Worm (Caenorhabditis elegans) whole organism, L2 larva: Measurements from ENCODE around the gene ZK228.1.

Experiments used
- C34F6.9 ChIP-seq: fragments of 150-350 bp; optimal IDR thresholded peaks from 2 replicates; lab custom pipeline; 2014; ENCODE audit warnings: missing biosample characterization, missing genetic modification characterization
- F13H6.1 ChIP-seq: sonication (generic microtip); optimal IDR thresholded peaks from 2 replicates; lab custom pipeline; 2016; ENCODE audit warnings: missing genetic modification characterization, missing compliant biosample characterization
- R02D3.7 ChIP-seq: fragments of 150-350 bp; optimal IDR thresholded peaks from 2 replicates; lab custom pipeline; 2014; ENCODE audit warnings: missing biosample characterization, missing genetic modification characterization
- ZK546.5 ChIP-seq: sonication (generic microtip); optimal IDR thresholded peaks from 2 replicates; lab custom pipeline; 2017; ENCODE audit warnings: missing biosample characterization, missing genetic modification characterization
- alr-1 ChIP-seq: fragments of 150-350 bp; optimal IDR thresholded peaks from 2 replicates; lab custom pipeline; 2014; ENCODE audit warnings: missing biosample characterization, missing genetic modification characterization
- aly-2 ChIP-seq: fragments of 150-350 bp; optimal IDR thresholded peaks from 2 replicates; lab custom pipeline; 2014; ENCODE audit warnings: missing biosample characterization, missing genetic modification characterization
- ama-1 ChIP-seq: fragments of 150-350 bp; optimal IDR thresholded peaks from 2 replicates; lab custom pipeline; 2018; ENCODE audit warnings: inconsistent platforms
- ceh-16 ChIP-seq: fragments of 150-350 bp; optimal IDR thresholded peaks from 2 replicates; lab custom pipeline; 2014; ENCODE audit warnings: missing biosample characterization, missing genetic modification characterization
- ceh-82 ChIP-seq: fragments of 150-350 bp; optimal IDR thresholded peaks from 2 replicates; lab custom pipeline; 2014; ENCODE audit warnings: missing biosample characterization, missing genetic modification characterization
- crh-2 ChIP-seq: sonication (generic microtip); optimal IDR thresholded peaks from 2 replicates; lab custom pipeline; 2017; ENCODE audit warnings: missing biosample characterization, missing genetic modification characterization
- dmd-4 ChIP-seq: sonication (generic microtip); optimal IDR thresholded peaks from 2 replicates; lab custom pipeline; 2017; ENCODE audit warnings: missing biosample characterization, missing genetic modification characterization
- elt-1 ChIP-seq: fragments of 150-350 bp; optimal IDR thresholded peaks from 2 replicates; lab custom pipeline; 2014; ENCODE audit warnings: missing biosample characterization, missing genetic modification characterization
- elt-3 ChIP-seq: sonication (generic microtip); optimal IDR thresholded peaks from 2 replicates; lab custom pipeline; 2017; ENCODE audit warnings: missing biosample characterization, missing genetic modification characterization
- fos-1 ChIP-seq: fragments of 150-350 bp; optimal IDR thresholded peaks from 2 replicates; lab custom pipeline; 2014; ENCODE audit warnings: missing biosample characterization, missing genetic modification characterization
- gmeb-1 ChIP-seq: fragments of 150-350 bp; optimal IDR thresholded peaks from 2 replicates; lab custom pipeline; 2014; ENCODE audit warnings: missing biosample characterization, missing genetic modification characterization
- lin-11 ChIP-seq: fragments of 150-350 bp; sonication (generic microtip); optimal IDR thresholded peaks from 2 replicates; lab custom pipeline; 2014; ENCODE audit warnings: missing biosample characterization, missing genetic modification characterization, inconsistent platforms, mixed read lengths
- lin-13 ChIP-seq: fragments of 150-350 bp; optimal IDR thresholded peaks from 2 replicates; lab custom pipeline; 2014; ENCODE audit warnings: missing biosample characterization, missing genetic modification reagents, missing genetic modification characterization
- lin-39 ChIP-seq: fragments of 150-350 bp; optimal IDR thresholded peaks from 2 replicates; lab custom pipeline; 2014; ENCODE audit warnings: missing biosample characterization, missing genetic modification reagents, missing genetic modification characterization
- lsy-2 ChIP-seq, 2 experiments: fragments of 150-350 bp in 1 of 2; sonication (generic microtip) in 1 of 2; optimal IDR thresholded peaks; 2 replicates each; lab custom pipeline; 2014 to 2017; ENCODE audit warnings: missing biosample characterization in 2 of 2, missing genetic modification characterization in 2 of 2
- mab-5 ChIP-seq: fragments of 150-350 bp; optimal IDR thresholded peaks from 2 replicates; lab custom pipeline; 2014; ENCODE audit warnings: missing biosample characterization, missing genetic modification characterization
- mbf-1 ChIP-seq: sonication (generic microtip); optimal IDR thresholded peaks from 2 replicates; lab custom pipeline; 2017; ENCODE audit warnings: missing biosample characterization, missing genetic modification characterization
- mdl-1 ChIP-seq, 2 experiments: fragments of 150-350 bp in 1 of 2; sonication (generic microtip) in 1 of 2; optimal IDR thresholded peaks; 2 replicates each; lab custom pipeline; 2017; ENCODE audit warnings: missing biosample characterization in 2 of 2, missing genetic modification characterization in 2 of 2
- nhr-10 ChIP-seq: sonication (generic microtip); optimal IDR thresholded peaks from 2 replicates; lab custom pipeline; 2017; ENCODE audit warnings: missing biosample characterization, missing genetic modification characterization
- nhr-11 ChIP-seq: fragments of 150-350 bp; optimal IDR thresholded peaks from 2 replicates; lab custom pipeline; 2014; ENCODE audit warnings: missing biosample characterization, missing genetic modification characterization
- nhr-21 ChIP-seq: fragments of 150-350 bp; optimal IDR thresholded peaks from 2 replicates; lab custom pipeline; 2014; ENCODE audit warnings: missing biosample characterization, missing genetic modification characterization
- nhr-23 ChIP-seq: fragments of 150-350 bp; optimal IDR thresholded peaks from 2 replicates; lab custom pipeline; 2014; ENCODE audit warnings: missing biosample characterization, missing genetic modification reagents, missing genetic modification characterization
- nhr-25 ChIP-seq: fragments of 150-350 bp; sonication (generic microtip); optimal IDR thresholded peaks from 3 replicates; lab custom pipeline; 2014; ENCODE audit warnings: missing biosample characterization, missing genetic modification characterization
- nhr-6 ChIP-seq: fragments of 150-350 bp; optimal IDR thresholded peaks from 2 replicates; lab custom pipeline; 2014; ENCODE audit warnings: missing biosample characterization, missing genetic modification characterization
- nhr-77 ChIP-seq: fragments of 150-350 bp; optimal IDR thresholded peaks from 2 replicates; lab custom pipeline; 2014; ENCODE audit warnings: missing biosample characterization, missing genetic modification characterization
- peb-1 ChIP-seq: fragments of 150-350 bp; optimal IDR thresholded peaks from 2 replicates; lab custom pipeline; 2014; ENCODE audit warnings: missing biosample characterization, missing genetic modification characterization
- skn-1 ChIP-seq: sonication (generic microtip); optimal IDR thresholded peaks from 2 replicates; lab custom pipeline; 2017; ENCODE audit warnings: missing biosample characterization, missing genetic modification characterization
- sma-9 ChIP-seq, 2 experiments: fragments of 150-350 bp in 1 of 2; sonication (generic microtip) in 1 of 2; optimal IDR thresholded peaks; 2 replicates each; lab custom pipeline; 2014 to 2016; ENCODE audit warnings: missing genetic modification characterization in 2 of 2, mild to moderate bottlenecking in 1 of 2, missing biosample characterization in 1 of 2, missing compliant biosample characterization in 1 of 2, missing genetic modification reagents in 1 of 2, moderate library complexity in 1 of 2
- unc-55 ChIP-seq: fragments of 150-350 bp; sonication (generic microtip); optimal IDR thresholded peaks from 3 replicates; lab custom pipeline; 2014; ENCODE audit warnings: missing biosample characterization, missing genetic modification reagents, missing genetic modification characterization
- zag-1 ChIP-seq: fragments of 150-350 bp; optimal IDR thresholded peaks from 2 replicates; lab custom pipeline; 2014; ENCODE audit warnings: missing biosample characterization, missing genetic modification characterization
- ztf-1 ChIP-seq: fragments of 200-800 bp; sonication (Bioruptor generic); conservative IDR thresholded peaks from 2 replicates; pipeline ENCODE4 v1.3.6; 2022; ENCODE audit warnings: missing genetic modification characterization, missing compliant biosample characterization
- ztf-11 ChIP-seq: sonication (generic microtip); optimal IDR thresholded peaks from 2 replicates; lab custom pipeline; 2017; ENCODE audit warnings: missing biosample characterization, missing genetic modification characterization
- ztf-4 ChIP-seq: fragments of 150-350 bp; optimal IDR thresholded peaks from 2 replicates; lab custom pipeline; 2014; ENCODE audit warnings: missing biosample characterization, missing genetic modification characterization

The ZK228.1 gene

ce11 chrV:18473415-18473814 is 29.2 kb downstream of the ZK228.1 start, which contains the start of gene srh-182:
Gene srh-182 (minus strand): TSS chrV:18473515.
- TF ChIP-seq lin-11 (tag; lab: Kevin White, UChicago), result no peak
- no peak for TF ChIP-seq ztf-11 (tag; lab: Kevin White, UChicago)
- no peak for TF ChIP-seq nhr-6 (tag; lab: Kevin White, UChicago)
- TF ChIP-seq C34F6.9 (tag; lab: Kevin White, UChicago), result no peak
- TF ChIP-seq elt-1 (tag; lab: Kevin White, UChicago), result no peak
- no peak for TF ChIP-seq mdl-1 (tag; optimal IDR thresholded peaks at IDR 0.05; lab: Kevin White, UChicago)
- TF ChIP-seq gmeb-1 (tag; lab: Kevin White, UChicago), result no peak
- no peak for TF ChIP-seq R02D3.7 (tag; lab: Kevin White, UChicago)
- TF ChIP-seq ceh-82 (tag; lab: Kevin White, UChicago), result no peak
- no peak for TF ChIP-seq nhr-21 (tag; lab: Kevin White, UChicago)
- TF ChIP-seq zag-1 (tag; lab: Kevin White, UChicago), result no peak
- no peak for TF ChIP-seq nhr-77 (tag; lab: Kevin White, UChicago)
- TF ChIP-seq ZK546.5, result no peak
- TF ChIP-seq nhr-23, result no peak
- TF ChIP-seq crh-2, result no peak
- no peak for TF ChIP-seq lin-13 (GFP tag; lab: Kevin White, UChicago)
- no peak for TF ChIP-seq mab-5 (tag; lab: Kevin White, UChicago)

ce11 chrV:18474223-18474622 is 30.0 kb downstream of the ZK228.1 start, which contains the start of gene srh-181:
Gene srh-181 (plus strand): TSS chrV:18474523.
- TF ChIP-seq fos-1 (tag; lab: Kevin White, UChicago), result no peak
- TF ChIP-seq nhr-10 (tag; lab: Kevin White, UChicago), result no peak
- TF ChIP-seq mbf-1 (tag; lab: Kevin White, UChicago), result no peak
- no peak for TF ChIP-seq alr-1 (tag; lab: Kevin White, UChicago)
- no peak for TF ChIP-seq zag-1 (tag; lab: Kevin White, UChicago)
- no peak for TF ChIP-seq peb-1 (tag; lab: Kevin White, UChicago)
- TF ChIP-seq aly-2 (tag; lab: Kevin White, UChicago), result no peak
- TF ChIP-seq elt-1 (tag; lab: Kevin White, UChicago), result no peak
- no peak for TF ChIP-seq dmd-4

- TF ChIP-seq gmeb-1 (tag; lab: Kevin White, UChicago) (no peak), lsy-2 (tag; optimal IDR thresholded peaks at IDR 0.05; lab: Kevin White, UChicago) (no peak), elt-3 (no peak), alr-1 (tag; lab: Kevin White, UChicago) (no peak), zag-1 (tag; lab: Kevin White, UChicago) (no peak), crh-2 (no peak), sma-9 (GFP tag; optimal IDR thresholded peaks at IDR 0.05; lab: Kevin White, UChicago) (no peak), sma-9 (tag; optimal IDR thresholded peaks at IDR 0.05; lab: Kevin White, UChicago) (no peak), ztf-1 (GFP tag; lab: Robert Waterston, UW) (no peak)
- TF ChIP-seq, all 48 proteins: peak for 0
These were observed 31.9 kb downstream of the ZK228.1 start, which contains the start of gene srh-179 for ce11 chrV:18476090-18476489. Gene srh-179 (plus strand): TSS chrV:18476390.

- TF ChIP-seq ztf-11 (tag; lab: Kevin White, UChicago) (no peak), gmeb-1 (tag; lab: Kevin White, UChicago) (no peak), aly-2 (tag; lab: Kevin White, UChicago) (no peak), fos-1 (tag; lab: Kevin White, UChicago) (no peak), nhr-25 (no peak), skn-1 (no peak), elt-3 (no peak), dmd-4 (no peak)
These were observed 36.0 kb downstream of the ZK228.1 start, which contains the start of gene srh-178 for ce11 chrV:18480231-18480630. Gene srh-178 (minus strand): TSS chrV:18480331.

ce11 chrV:18487158-18487557 is 42.9 kb downstream of the ZK228.1 start, which contains the start of gene Y51A2D.18:
Gene Y51A2D.18 (minus strand): TSS chrV:18487258.
- no peak for TF ChIP-seq ceh-82 (tag; lab: Kevin White, UChicago)
- TF ChIP-seq ztf-11 (tag; lab: Kevin White, UChicago), result no peak
- TF ChIP-seq unc-55 (GFP tag; lab: Kevin White, UChicago), result no peak
- no peak for TF ChIP-seq ztf-4
- TF ChIP-seq crh-2, result no peak
- no peak for TF ChIP-seq ama-1 (lab: Kevin White, UChicago)
- no peak for TF ChIP-seq lin-39
- no peak for TF ChIP-seq elt-3
- TF ChIP-seq ceh-16, result no peak
- no peak for TF ChIP-seq lin-13 (GFP tag; lab: Kevin White, UChicago)
- TF ChIP-seq nhr-77 (tag; lab: Kevin White, UChicago), result no peak
- no peak for TF ChIP-seq nhr-11 (tag; lab: Kevin White, UChicago)
- TF ChIP-seq R02D3.7 (tag; lab: Kevin White, UChicago), result no peak
- no peak for TF ChIP-seq peb-1 (tag; lab: Kevin White, UChicago)
- no peak for TF ChIP-seq dmd-4
- no peak for TF ChIP-seq mdl-1 (tag; optimal IDR thresholded peaks at IDR 0.05; lab: Kevin White, UChicago)
- no peak for TF ChIP-seq F13H6.1 (tag; lab: Kevin White, UChicago)
- TF ChIP-seq mab-5 (tag; lab: Kevin White, UChicago), result no peak
